Worm (Caenorhabditis elegans) whole organism, L1 larva: ENCODE measurements around the gene Y73C8B.3.

Experiments used
- aha-1 ChIP-seq: fragments of 150-350 bp; optimal IDR thresholded peaks from 2 replicates; lab custom pipeline; 2014; ENCODE audit warnings: missing biosample characterization, missing genetic modification characterization
- ceh-8 ChIP-seq: fragments of 200-800 bp; sonication (Bioruptor generic); optimal IDR thresholded peaks from 2 replicates; lab custom pipeline; 2018; ENCODE audit warnings: mild to moderate bottlenecking, missing genetic modification characterization, moderate library complexity, missing compliant biosample characterization
- isw-1 ChIP-seq: fragments of 200-800 bp; sonication (Bioruptor generic); IDR thresholded peaks from 2 replicates; pipeline ENCODE4 v1.3.6; 2022; ENCODE audit warnings: missing genetic modification characterization, missing compliant biosample characterization
- lir-3 ChIP-seq: sonication (generic microtip); optimal IDR thresholded peaks from 2 replicates; lab custom pipeline; 2016; ENCODE audit warnings: mild to moderate bottlenecking, missing genetic modification characterization, moderate library complexity, missing compliant biosample characterization; ENCODE audit not compliant: poor library complexity
- pag-3 ChIP-seq: sonication (generic microtip); optimal IDR thresholded peaks from 2 replicates; lab custom pipeline; 2017; ENCODE audit warnings: missing genetic modification characterization, mild to moderate bottlenecking, missing compliant biosample characterization, antibody characterized with exemption, borderline replicate concordance; ENCODE audit not compliant: insufficient read depth
- snpc-4 ChIP-seq: fragments of 150-350 bp; optimal IDR thresholded peaks from 2 replicates; lab custom pipeline; 2014; ENCODE audit warnings: missing biosample characterization, missing genetic modification characterization
- swsn-7 ChIP-seq: sonication (generic microtip); optimal IDR thresholded peaks from 2 replicates; lab custom pipeline; 2016; ENCODE audit warnings: missing genetic modification characterization, missing compliant biosample characterization

ce11 chrV:3168650-3169049, 24.4 kb downstream of the Y73C8B.3 start, which contains the start of gene C36C5.15:
- TF ChIP-seq lir-3 (no peak), isw-1 (GFP tag; lab: Robert Waterston, UW) (no peak), ceh-8 (GFP tag; lab: Kevin White, UChicago) (no peak), swsn-7 (no peak), pag-3 (tag; lab: Kevin White, UChicago) (no peak), aha-1 (tag; lab: Kevin White, UChicago) (no peak), snpc-4 (tag; lab: Kevin White, UChicago) (no peak)
